Worm (Caenorhabditis elegans): ENCODE measurements around the gene T14B4.20.

T14B4.20 gene

DNA sequence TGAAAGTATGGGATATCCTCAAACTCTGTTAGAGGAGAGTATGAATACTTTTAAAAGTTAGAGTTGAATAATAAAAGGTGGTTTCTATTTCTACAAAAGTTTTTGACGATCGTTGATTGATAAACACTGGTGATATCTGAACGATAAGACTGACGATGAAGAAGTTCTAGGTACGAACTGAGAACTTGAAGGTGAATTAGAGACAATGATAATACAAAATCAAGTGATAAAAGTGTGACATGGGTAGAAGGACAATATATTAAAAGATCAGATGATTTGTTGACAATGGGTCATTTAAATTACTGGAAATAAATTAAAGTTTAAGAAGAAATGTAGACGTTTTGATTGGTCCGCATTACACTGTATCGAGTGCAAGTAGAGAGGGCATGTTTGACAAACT, 21.3 kb upstream of the T14B4.20 start, which contains the start of gene C18H9.5:
Gene C18H9.5, minus strand, starts transcription at position 179 of the 400 bp plus-strand sequence.
- no peak for TF ChIP-seq unc-130 (GFP tag; optimal IDR thresholded peaks at IDR 0.05)
- TF ChIP-seq ZK185.1 (tag; optimal IDR thresholded peaks at IDR 0.05; ENCODE audit: poor library complexity, severe bottlenecking) = no peak
- no peak for TF ChIP-seq hsf-1 (GFP tag; IDR thresholded peaks at IDR 0.05)
- no peak for TF ChIP-seq chd-7 (tag; optimal IDR thresholded peaks at IDR 0.05)
- TF ChIP-seq mes-4 (tag; optimal IDR thresholded peaks at IDR 0.05) = no peak
- no peak for TF ChIP-seq gei-17 (GFP tag; optimal IDR thresholded peaks at IDR 0.05)
- no peak for TF ChIP-seq him-1 (tag; optimal IDR thresholded peaks at IDR 0.05)
- TF ChIP-seq madf-8 (GFP tag; conservative IDR thresholded peaks at IDR 0.05) = no peak
- no peak for TF ChIP-seq F52B5.7 (tag; optimal IDR thresholded peaks at IDR 0.05)
- TF ChIP-seq pha-4 (tag; optimal IDR thresholded peaks at IDR 0.05) = no peak
- no peak for TF ChIP-seq lin-35 (GFP tag; optimal IDR thresholded peaks at IDR 0.05)
- no peak for TF ChIP-seq ztf-18 (tag; optimal IDR thresholded peaks at IDR 0.05)
- TF ChIP-seq lir-1 (GFP tag; conservative IDR thresholded peaks at IDR 0.05) = no peak
- TF ChIP-seq sea-2 (GFP tag; IDR thresholded peaks at IDR 0.05) = no peak
- no peak for TF ChIP-seq ztf-3 (GFP tag; optimal IDR thresholded peaks at IDR 0.05)
- no peak for TF ChIP-seq K12H6.12 (tag; optimal IDR thresholded peaks at IDR 0.05)
- no peak for TF ChIP-seq B0261.1 (tag; optimal IDR thresholded peaks at IDR 0.05)
- TF ChIP-seq athp-1 (tag; optimal IDR thresholded peaks at IDR 0.05) = no peak
- no peak for TF ChIP-seq zfh-2 (GFP tag; conservative IDR thresholded peaks at IDR 0.05)
- TF ChIP-seq ceh-58 (GFP tag; IDR thresholded peaks at IDR 0.05) = no peak

DNA sequence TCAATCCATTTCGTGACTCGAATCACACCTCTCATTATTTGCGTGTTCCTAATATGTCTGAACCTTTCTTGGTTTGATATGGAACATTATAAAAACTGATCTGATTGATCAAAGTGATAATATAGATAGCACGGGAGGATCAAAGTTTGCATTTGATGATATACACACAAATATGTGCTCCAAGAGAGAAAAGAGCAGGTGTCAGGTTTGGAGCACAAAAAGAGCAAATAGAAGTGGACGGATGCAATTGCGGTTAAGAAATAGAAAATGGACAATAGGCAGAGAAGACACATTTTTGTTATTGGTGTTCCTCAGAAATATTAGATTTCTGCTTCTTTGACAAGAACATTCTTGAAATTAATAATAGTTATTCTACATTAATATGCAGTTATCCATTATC, 17.9 kb upstream of the T14B4.20 start, which contains the start of gene C18H9.1:
Gene C18H9.1, plus strand, starts transcription at position 301 of the 400 bp plus-strand sequence.
- TF ChIP-seq ztf-28 (GFP tag; IDR thresholded peaks at IDR 0.05) (no peak), mel-28 (tag; optimal IDR thresholded peaks at IDR 0.05; ENCODE audit: borderline replicate concordance) (no peak), die-1 (tag; optimal IDR thresholded peaks at IDR 0.05) (no peak), mxl-1 (tag; optimal IDR thresholded peaks at IDR 0.05) (no peak), dpl-1 (GFP tag; optimal IDR thresholded peaks at IDR 0.05) (no peak), aptf-2 (GFP tag; conservative IDR thresholded peaks at IDR 0.05) (no peak), B0035.1 (tag; optimal IDR thresholded peaks at IDR 0.05) (no peak), sdz-38 (tag; optimal IDR thresholded peaks at IDR 0.05) (no peak), C17E4.6 (GFP tag; IDR thresholded peaks at IDR 0.05) (no peak), dox-1 (GFP tag; IDR thresholded peaks at IDR 0.05) (no peak)

DNA sequence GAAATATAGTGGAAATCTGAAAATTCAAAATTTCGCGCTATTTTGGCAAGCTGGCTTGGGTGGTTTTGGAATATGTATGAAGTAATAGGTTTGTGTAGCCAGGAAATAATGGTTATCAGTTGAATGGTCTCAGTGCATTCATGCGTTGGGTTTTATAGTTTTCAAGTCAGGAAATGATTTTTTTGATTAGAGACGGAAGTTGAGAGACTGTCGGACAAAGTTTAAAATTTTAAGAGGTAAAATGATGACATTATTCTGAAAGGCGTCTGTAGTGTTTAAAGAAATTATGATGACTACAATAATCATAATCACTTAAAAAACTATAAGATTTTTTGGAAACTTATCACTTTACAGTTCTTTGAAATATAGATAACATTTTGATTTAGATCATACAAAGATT, 15.2 kb upstream of the T14B4.20 start, which contains the start of gene C18H9.6:
Gene C18H9.6, minus strand, starts transcription at position 129 of the 400 bp plus-strand sequence.
- TF ChIP-seq ztf-22 (GFP tag; optimal IDR thresholded peaks at IDR 0.05) (peak; percentile 30), ets-4 (GFP tag; optimal IDR thresholded peaks at IDR 0.05) (peak; percentile 19), akir-1 (GFP tag; optimal IDR thresholded peaks at IDR 0.05) (no peak), nhr-80 (tag; optimal IDR thresholded peaks at IDR 0.05) (peak; percentile 86), bed-2 (GFP tag; IDR thresholded peaks at IDR 0.05) (no peak), Y79H2A.3 (GFP tag; conservative IDR thresholded peaks at IDR 0.05) (no peak), hmg-1.2 (GFP tag; IDR thresholded peaks at IDR 0.05) (no peak), lin-35 (GFP tag; optimal IDR thresholded peaks at IDR 0.05) (no peak), lin-40 (tag; optimal IDR thresholded peaks at IDR 0.05) (no peak), B0019.2 (GFP tag; conservative IDR thresholded peaks at IDR 0.05) (no peak), lir-1 (GFP tag; conservative IDR thresholded peaks at IDR 0.05) (no peak), atf-7 (tag; optimal IDR thresholded peaks at IDR 0.05) (peak; percentile 30), F37B4.10 (GFP tag; IDR thresholded peaks at IDR 0.05) (no peak), nhr-90 (tag; optimal IDR thresholded peaks at IDR 0.05) (no peak), nhr-179 (tag; optimal IDR thresholded peaks at IDR 0.05) (no peak)
